Fruit fly (Drosophila melanogaster): ENCODE measurements around the gene CG7568.

- TF ChIP-seq pan (optimal IDR thresholded peaks at IDR 0.05) (no peak), CG8478 (optimal IDR thresholded peaks at IDR 0.05) (no peak)
Measured at dm6 chr3R:29548751-29549150, 51.9 kb downstream of the CG7568 start.

Data from whole organism.